Fruit fly (Drosophila melanogaster) whole organism, embryonic: ENCODE data around the gene CG43127.
A peak's percentile ranks its signal among the peaks of the same experiment; 100 is the strongest.

Source experiments
- Ada2b ChIP-seq: fragments of 200-800 bp; sonication (Bioruptor generic); IDR thresholded peaks from 2 replicates; pipeline ENCODE4 v1.3.6; 2022; ENCODE audit warnings: missing biosample characterization, missing genetic modification characterization
- CG10959 ChIP-seq: fragments of 200-800 bp; sonication (Bioruptor generic); IDR thresholded peaks from 2 replicates; pipeline ENCODE4 v1.3.6; 2022; ENCODE audit warnings: missing biosample characterization, missing genetic modification characterization
- CG10979 ChIP-seq: fragments of 200-800 bp; sonication (Bioruptor generic); optimal IDR thresholded peaks from 2 replicates; lab custom pipeline; 2018; ENCODE audit warnings: missing biosample characterization, mild to moderate bottlenecking, missing genetic modification characterization, moderate library complexity
- CG8765 ChIP-seq: fragments of 200-800 bp; sonication (Bioruptor generic); IDR thresholded peaks from 2 replicates; pipeline ENCODE4 v1.3.6; 2022; ENCODE audit warnings: missing biosample characterization, missing genetic modification characterization
- CG8924 ChIP-seq: fragments of 200-800 bp; optimal IDR thresholded peaks from 3 replicates; lab custom pipeline; 2019; ENCODE audit warnings: missing biosample characterization, mild to moderate bottlenecking, missing genetic modification characterization, moderate library complexity
- Eip74EF ChIP-seq, 2 experiments: fragments of 200-800 bp in 1 of 2; fragments of >200 bp in 1 of 2; sonication (Bioruptor generic) in 1 of 2; optimal IDR thresholded peaks; 2 replicates each; lab custom pipeline; 2017 to 2019; ENCODE audit warnings: missing biosample characterization in 2 of 2, missing genetic modification characterization in 2 of 2, mild to moderate bottlenecking in 1 of 2, moderate library complexity in 1 of 2
- Lim3 ChIP-seq: fragments of 200-800 bp; sonication (Bioruptor generic); IDR thresholded peaks from 2 replicates; pipeline ENCODE4 v1.3.6; 2022; ENCODE audit warnings: missing biosample characterization, missing genetic modification characterization
- Mad ChIP-seq: fragments of 200-800 bp; sonication (Bioruptor generic); optimal IDR thresholded peaks from 2 replicates; lab custom pipeline; 2016; ENCODE audit warnings: missing biosample characterization, missing genetic modification characterization
- mam ChIP-seq: fragments of 200-800 bp; sonication (Bioruptor generic); optimal IDR thresholded peaks from 3 replicates; lab custom pipeline; 2016; ENCODE audit warnings: missing biosample characterization, missing genetic modification characterization
- nom ChIP-seq: fragments of 200-800 bp; sonication (Bioruptor generic); optimal IDR thresholded peaks from 2 replicates; lab custom pipeline; 2017; ENCODE audit warnings: missing biosample characterization, missing genetic modification characterization, mild to moderate bottlenecking, moderate library complexity, missing genetic modification reagents
- shn ChIP-seq: fragments of 200-800 bp; sonication (Bioruptor generic); optimal IDR thresholded peaks from 3 replicates; lab custom pipeline; 2016; ENCODE audit warnings: missing biosample characterization, missing genetic modification characterization

CG43127 gene

DNA sequence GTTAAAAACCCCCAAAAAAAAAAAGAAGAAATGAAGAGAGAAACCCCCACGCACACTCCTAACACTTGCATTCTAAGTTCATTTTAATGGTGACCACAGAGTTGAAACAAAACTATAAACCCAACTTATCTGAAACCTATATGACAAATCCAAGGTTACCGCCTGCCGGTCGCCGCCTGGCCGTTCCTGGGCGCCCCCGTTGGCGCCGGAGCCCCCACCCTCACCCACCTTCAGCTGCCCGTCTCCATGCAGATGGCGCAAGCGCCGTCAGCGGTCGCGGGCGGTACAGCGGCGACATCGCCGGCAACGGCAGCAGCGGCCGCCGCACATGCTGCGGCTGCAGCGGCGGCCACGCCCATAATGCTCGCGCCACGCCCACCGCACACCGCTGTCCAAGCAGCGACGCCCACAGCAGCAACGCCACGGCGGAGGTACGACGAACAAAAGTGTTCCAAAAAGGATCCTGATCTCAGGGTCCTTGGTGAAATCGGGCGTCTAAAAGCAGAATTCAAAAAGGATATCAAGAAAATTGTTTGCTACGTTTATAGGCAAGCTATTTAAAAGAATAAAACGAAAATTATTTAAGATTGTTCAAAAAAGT lies 43.6 kb downstream of the CG43127 start (continued):
- no peak for TF ChIP-seq Eip74EF (GFP tag; optimal IDR thresholded peaks at IDR 0.05; lab: Kevin White, UChicago)
- no peak for TF ChIP-seq shn (GFP tag; lab: Kevin White, UChicago)
- TF ChIP-seq CG8924 (tag; lab: Kevin White, UChicago): no peak
- TF ChIP-seq Lim3 (GFP tag; lab: Robert Waterston, UW): no peak
- no peak for TF ChIP-seq Mad
- TF ChIP-seq nom (GFP tag; lab: Kevin White, UChicago): no peak
- no peak for TF ChIP-seq mam
- no peak for TF ChIP-seq CG8765 (GFP tag; lab: Robert Waterston, UW)
- TF ChIP-seq CG10959 (GFP tag; lab: Robert Waterston, UW): peak; percentile 18; the same call in 1 of the 2 replicates
- TF ChIP-seq Ada2b (GFP tag; lab: Robert Waterston, UW): no peak
- TF ChIP-seq CG10979: no peak
